Worm (Caenorhabditis elegans) whole organism, young adult: ENCODE measurements around the gene catp-2.

Experiments
- ama-1 ChIP-seq, 3 experiments: fragments of 150-350 bp in 1 of 3; sonication (generic microtip) in 2 of 3; optimal IDR thresholded peaks; 2 replicates each; lab custom pipeline; 2014 to 2018; ENCODE audit warnings: missing biosample characterization in 2 of 3, missing genetic modification characterization in 2 of 3, missing genetic modification reagents in 2 of 3
- aptf-2 ChIP-seq: fragments of 200-800 bp; sonication (Bioruptor generic); conservative IDR thresholded peaks from 2 replicates; pipeline ENCODE4 v1.3.6; 2022; ENCODE audit warnings: missing genetic modification reagents, missing genetic modification characterization, missing compliant biosample characterization
- athp-1 ChIP-seq: sonication (generic microtip); optimal IDR thresholded peaks from 2 replicates; lab custom pipeline; 2017; ENCODE audit warnings: mild to moderate bottlenecking, missing genetic modification characterization, missing compliant biosample characterization
- ceh-91 ChIP-seq: fragments of 200-800 bp; sonication (Bioruptor generic); IDR thresholded peaks from 2 replicates; pipeline ENCODE4 v1.3.6; 2022; ENCODE audit warnings: missing genetic modification reagents, missing genetic modification characterization, missing compliant biosample characterization
- snpc-4 ChIP-seq, 5 experiments: fragments of 150-350 bp in 1 of 5; sonication (generic microtip) in 4 of 5; optimal IDR thresholded peaks; 2 replicates each; lab custom pipeline; 2014 to 2018; ENCODE audit warnings: missing genetic modification characterization in 5 of 5, missing biosample characterization in 3 of 5, antibody characterized with exemption in 2 of 5, mild to moderate bottlenecking in 2 of 5, missing compliant biosample characterization in 2 of 5, missing genotype in 2 of 5, moderate library complexity in 2 of 5, missing genetic modification reagents in 1 of 5
- unc-62 ChIP-seq: fragments of 150-350 bp; optimal IDR thresholded peaks from 2 replicates; lab custom pipeline; 2014; ENCODE audit warnings: missing biosample characterization, missing genetic modification reagents, missing genetic modification characterization

DNA sequence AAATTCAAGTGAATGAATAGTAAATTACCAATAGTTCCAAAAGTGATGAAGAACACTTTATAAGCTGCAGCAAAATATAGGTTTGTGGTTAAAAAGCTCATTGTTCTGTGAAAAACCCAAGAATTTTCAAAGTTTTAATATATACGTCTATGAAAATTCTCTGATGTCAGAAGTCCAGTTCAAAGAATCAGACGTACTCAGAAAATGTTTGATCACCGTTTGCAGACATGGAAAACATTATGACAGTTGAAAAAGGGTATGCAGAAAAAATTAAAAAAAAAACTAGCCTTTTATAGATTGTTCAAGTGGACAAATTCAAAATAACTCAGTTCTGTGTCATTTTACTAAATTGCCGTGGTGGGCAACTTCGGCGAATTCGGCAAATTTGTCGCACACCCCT, 40.2 kb downstream of the catp-2 start, which contains the start of gene srsx-10:
- TF ChIP-seq athp-1 (no peak), aptf-2 (no peak), unc-62 (GFP tag; lab: Kevin White, UChicago) (no peak), snpc-4 (GFP tag; optimal IDR thresholded peaks at IDR 0.05; lab: Kevin White, UChicago) (no peak), snpc-4 (tag; optimal IDR thresholded peaks at IDR 0.05; lab: Kevin White, UChicago) (no peak), ceh-91 (GFP tag; lab: Robert Waterston, UW) (no peak), ama-1 (optimal IDR thresholded peaks at IDR 0.05; lab: Kevin White, UChicago) (no peak), ama-1 (GFP tag; optimal IDR thresholded peaks at IDR 0.05; lab: Kevin White, UChicago) (no peak)
